Fruit fly (Drosophila melanogaster) whole organism, pupa: ENCODE data around the gene Scgbeta.

Experiments
- CG12605 ChIP-seq: fragments of 200-800 bp; sonication (Bioruptor generic); IDR thresholded peaks from 2 replicates; pipeline ENCODE4 v1.3.6; 2022; ENCODE audit warnings: missing biosample characterization, missing genetic modification characterization
- CG15710 ChIP-seq: fragments of 200-800 bp; sonication (Bioruptor generic); optimal IDR thresholded peaks from 2 replicates; lab custom pipeline; 2018; ENCODE audit warnings: missing biosample characterization, mild to moderate bottlenecking, missing genetic modification characterization, moderate library complexity
- CG32121 ChIP-seq: fragments of 200-800 bp; sonication (Bioruptor generic); IDR thresholded peaks from 2 replicates; pipeline ENCODE4 v1.3.6; 2022; ENCODE audit warnings: missing biosample characterization, missing genetic modification characterization
- CG9948 ChIP-seq: fragments of 200-800 bp; sonication (Bioruptor generic); optimal IDR thresholded peaks from 2 replicates; lab custom pipeline; 2018; ENCODE audit warnings: missing biosample characterization, mild to moderate bottlenecking, missing genetic modification characterization, moderate library complexity
- EcR ChIP-seq: fragments of 200-800 bp; sonication (Bioruptor generic); optimal IDR thresholded peaks from 3 replicates; lab custom pipeline; 2019; ENCODE audit warnings: missing biosample characterization, missing genetic modification characterization, mild to moderate bottlenecking, moderate library complexity, missing genetic modification reagents

DNA sequence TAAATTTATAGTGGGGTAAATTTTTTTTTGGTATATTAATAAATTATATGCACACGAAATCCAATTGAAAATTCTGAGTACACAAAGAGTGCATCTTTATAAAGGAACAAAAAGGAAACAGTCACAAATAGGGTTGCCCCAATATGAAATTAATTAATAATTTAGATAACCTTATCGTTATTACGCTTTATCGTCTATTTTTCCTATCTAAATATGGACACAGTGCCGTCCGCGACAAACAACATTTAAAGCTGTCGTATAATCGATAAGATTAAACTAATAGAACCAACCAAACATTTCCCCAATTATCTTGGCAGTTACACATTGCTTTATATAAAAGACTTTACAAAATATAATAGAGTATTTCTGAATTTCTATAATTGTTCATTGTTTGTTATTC is 24.2 kb downstream of the Scgbeta start:
- TF ChIP-seq CG9948 (tag; lab: Kevin White, UChicago): no peak
- no peak for TF ChIP-seq CG12605 (GFP tag; lab: Robert Waterston, UW)
- no peak for TF ChIP-seq CG15710 (tag; lab: Kevin White, UChicago)
- TF ChIP-seq EcR: no peak
- TF ChIP-seq CG32121 (GFP tag; lab: Robert Waterston, UW): no peak
